Fruit fly (Drosophila melanogaster) whole organism, embryonic: ENCODE results near the gene SPH93.

Experiments
- Atf-2 ChIP-seq: fragments of 200-800 bp; sonication (Bioruptor generic); optimal IDR thresholded peaks from 2 replicates; lab custom pipeline; 2016; ENCODE audit warnings: missing biosample characterization, missing genetic modification characterization
- BtbVII ChIP-seq: fragments of 200-800 bp; sonication (Bioruptor generic); optimal IDR thresholded peaks from 3 replicates; lab custom pipeline; 2017; ENCODE audit warnings: missing biosample characterization, mild to moderate bottlenecking, missing genetic modification characterization
- CG10267 ChIP-seq: fragments of 200-800 bp; sonication (Bioruptor generic); optimal IDR thresholded peaks from 2 replicates; lab custom pipeline; 2018; ENCODE audit warnings: missing biosample characterization, mild to moderate bottlenecking, missing genetic modification characterization, moderate library complexity
- CG10543 ChIP-seq: fragments of 200-800 bp; sonication (Bioruptor generic); optimal IDR thresholded peaks from 3 replicates; lab custom pipeline; 2017; ENCODE audit warnings: missing biosample characterization, mild to moderate bottlenecking, missing genetic modification characterization, moderate library complexity
- CG10979 ChIP-seq: fragments of 200-800 bp; sonication (Bioruptor generic); optimal IDR thresholded peaks from 2 replicates; lab custom pipeline; 2018; ENCODE audit warnings: missing biosample characterization, mild to moderate bottlenecking, missing genetic modification characterization, moderate library complexity
- CG11093 ChIP-seq: fragments of 200-800 bp; sonication (Bioruptor generic); IDR thresholded peaks from 3 replicates; pipeline ENCODE4 v1.3.6; 2022; ENCODE audit warnings: missing biosample characterization, missing genetic modification characterization
- CG11504 ChIP-seq: fragments of 200-800 bp; sonication (Bioruptor generic); optimal IDR thresholded peaks from 3 replicates; lab custom pipeline; 2019; ENCODE audit warnings: missing biosample characterization, mild to moderate bottlenecking, missing genetic modification characterization, moderate library complexity
- CG14014 ChIP-seq: fragments of 200-800 bp; sonication (Bioruptor generic); IDR thresholded peaks from 2 replicates; pipeline ENCODE4 v1.3.6; 2022; ENCODE audit warnings: missing biosample characterization, missing genetic modification characterization
- CG15073 ChIP-seq: fragments of 200-800 bp; sonication (Bioruptor generic); optimal IDR thresholded peaks from 2 replicates; lab custom pipeline; 2016; ENCODE audit warnings: missing biosample characterization, missing genetic modification characterization
- CG15269 ChIP-seq: fragments of 200-800 bp; sonication (Bioruptor generic); optimal IDR thresholded peaks from 2 replicates; lab custom pipeline; 2018; ENCODE audit warnings: missing biosample characterization, mild to moderate bottlenecking, missing genetic modification characterization, moderate library complexity
- CG16813 ChIP-seq: fragments of 200-800 bp; sonication (Bioruptor generic); IDR thresholded peaks from 3 replicates; pipeline ENCODE4 v1.3.6; 2022; ENCODE audit warnings: missing biosample characterization, missing genetic modification characterization; ENCODE audit not compliant: partially characterized antibody
- CG17829 ChIP-seq: fragments of 200-800 bp; optimal IDR thresholded peaks from 2 replicates; lab custom pipeline; 2019; ENCODE audit warnings: missing biosample characterization, mild to moderate bottlenecking, missing genetic modification characterization, moderate library complexity
- CG18476 ChIP-seq: fragments of 200-800 bp; sonication (Bioruptor generic); optimal IDR thresholded peaks from 2 replicates; lab custom pipeline; 2016; ENCODE audit warnings: missing biosample characterization, mild to moderate bottlenecking, missing genetic modification characterization
- CG30020 ChIP-seq: fragments of 200-800 bp; optimal IDR thresholded peaks from 2 replicates; lab custom pipeline; 2019; ENCODE audit warnings: missing biosample characterization, mild to moderate bottlenecking, missing genetic modification characterization, moderate library complexity
- CG3407 ChIP-seq: fragments of 200-800 bp; sonication (Bioruptor generic); optimal IDR thresholded peaks from 2 replicates; lab custom pipeline; 2018; ENCODE audit warnings: missing biosample characterization, mild to moderate bottlenecking, missing genetic modification characterization
- CG3838 ChIP-seq: fragments of 200-800 bp; sonication (Bioruptor generic); optimal IDR thresholded peaks from 3 replicates; lab custom pipeline; 2016; ENCODE audit warnings: missing biosample characterization, missing genetic modification characterization
- CG4617 ChIP-seq: fragments of 200-800 bp; sonication (Bioruptor generic); optimal IDR thresholded peaks from 3 replicates; lab custom pipeline; 2016; ENCODE audit warnings: missing biosample characterization, missing genetic modification characterization, borderline replicate concordance
- CG6689 ChIP-seq: fragments of 200-800 bp; sonication (Bioruptor generic); IDR thresholded peaks from 2 replicates; pipeline ENCODE4 v1.3.6; 2022; ENCODE audit warnings: missing biosample characterization, missing genetic modification characterization
- CG7372 ChIP-seq: fragments of 200-800 bp; sonication (Bioruptor generic); IDR thresholded peaks from 2 replicates; pipeline ENCODE4 v1.3.6; 2022; ENCODE audit warnings: missing biosample characterization, missing genetic modification characterization
- CG7987 ChIP-seq: fragments of 200-800 bp; sonication (Bioruptor generic); optimal IDR thresholded peaks from 2 replicates; lab custom pipeline; 2018; ENCODE audit warnings: missing biosample characterization, mild to moderate bottlenecking, missing genetic modification characterization, moderate library complexity
- CG8290 ChIP-seq, 3 experiments: fragments of 200-800 bp; sonication (Bioruptor generic); optimal IDR thresholded peaks; 2 replicates each; lab custom pipeline; 2016 to 2019; ENCODE audit warnings: missing biosample characterization in 3 of 3, missing genetic modification characterization in 3 of 3, mild to moderate bottlenecking in 2 of 3, moderate library complexity in 1 of 3
- Camta ChIP-seq: fragments of 200-800 bp; sonication (Bioruptor generic); optimal IDR thresholded peaks from 2 replicates; lab custom pipeline; 2016; ENCODE audit warnings: missing biosample characterization, missing genetic modification characterization
- CkIIα-i1 ChIP-seq: fragments of 200-800 bp; sonication (Bioruptor generic); IDR thresholded peaks from 2 replicates; pipeline ENCODE4 v1.3.6; 2022; ENCODE audit warnings: missing biosample characterization, missing genetic modification characterization
- Dad ChIP-seq: fragments of 200-800 bp; sonication (Bioruptor generic); optimal IDR thresholded peaks from 3 replicates; lab custom pipeline; 2016; ENCODE audit warnings: missing biosample characterization, missing genetic modification characterization
- Gsc ChIP-seq: fragments of 200-800 bp; sonication (Bioruptor generic); IDR thresholded peaks from 2 replicates; pipeline ENCODE4 v1.3.6; 2022; ENCODE audit warnings: missing biosample characterization, missing genetic modification characterization
- Kr ChIP-seq: fragments of 200-800 bp; sonication (Bioruptor generic); optimal IDR thresholded peaks from 2 replicates; lab custom pipeline; 2017; ENCODE audit warnings: missing biosample characterization, mild to moderate bottlenecking, missing genetic modification characterization
- Max ChIP-seq: fragments of 200-800 bp; sonication (Bioruptor generic); optimal IDR thresholded peaks from 2 replicates; lab custom pipeline; 2016; ENCODE audit warnings: missing biosample characterization, mild to moderate bottlenecking, missing genetic modification characterization
- Mes4 ChIP-seq: fragments of 200-800 bp; sonication (Bioruptor generic); optimal IDR thresholded peaks from 2 replicates; lab custom pipeline; 2016; ENCODE audit warnings: missing biosample characterization, missing genetic modification characterization
- Rfx ChIP-seq: fragments of 200-800 bp; sonication (Bioruptor generic); IDR thresholded peaks from 2 replicates; pipeline ENCODE4 v1.3.6; 2022; ENCODE audit warnings: missing biosample characterization, missing genetic modification characterization
- ap ChIP-seq: fragments of 200-800 bp; sonication (Bioruptor generic); IDR thresholded peaks from 2 replicates; pipeline ENCODE4 v1.3.6; 2022; ENCODE audit warnings: missing biosample characterization, missing genetic modification characterization
- bcd ChIP-seq: fragments of 200-800 bp; sonication (Bioruptor generic); optimal IDR thresholded peaks from 2 replicates; lab custom pipeline; 2017; ENCODE audit warnings: missing biosample characterization, mild to moderate bottlenecking, missing genetic modification characterization
- caup ChIP-seq: fragments of 200-800 bp; sonication (Bioruptor generic); optimal IDR thresholded peaks from 3 replicates; lab custom pipeline; 2017; ENCODE audit warnings: missing biosample characterization, mild to moderate bottlenecking, missing genetic modification characterization, moderate library complexity; ENCODE audit not compliant: severe bottlenecking
- cg ChIP-seq: fragments of 200-800 bp; sonication (Bioruptor generic); optimal IDR thresholded peaks from 3 replicates; lab custom pipeline; 2019; ENCODE audit warnings: missing biosample characterization, mild to moderate bottlenecking, missing genetic modification characterization, moderate library complexity
- ci ChIP-seq: fragments of 200-800 bp; sonication (Bioruptor generic); IDR thresholded peaks from 3 replicates; pipeline ENCODE4 v1.3.6; 2022; ENCODE audit warnings: missing biosample characterization, missing genetic modification characterization
- dan ChIP-seq: fragments of 200-800 bp; sonication (Bioruptor generic); IDR thresholded peaks from 2 replicates; pipeline ENCODE4 v1.3.6; 2022; ENCODE audit warnings: missing biosample characterization, missing genetic modification characterization
- ems ChIP-seq: fragments of 200-800 bp; sonication (Bioruptor generic); optimal IDR thresholded peaks from 3 replicates; lab custom pipeline; 2016; ENCODE audit warnings: missing biosample characterization, missing genetic modification characterization
- ftz-f1 ChIP-seq: fragments of 200-800 bp; sonication (Bioruptor generic); optimal IDR thresholded peaks from 2 replicates; lab custom pipeline; 2016; ENCODE audit warnings: missing biosample characterization, missing genetic modification characterization
- gcm ChIP-seq: fragments of 200-800 bp; sonication (Bioruptor generic); optimal IDR thresholded peaks from 2 replicates; lab custom pipeline; 2019; ENCODE audit warnings: missing biosample characterization, mild to moderate bottlenecking, missing genetic modification characterization, moderate library complexity
- hkb ChIP-seq, 2 experiments: fragments of 200-800 bp in 1 of 2; fragments of >200 bp in 1 of 2; sonication (Bioruptor generic) in 1 of 2; IDR thresholded peaks in 1 of 2; optimal IDR thresholded peaks in 1 of 2; 2 replicates each; pipeline versions ENCODE4 v1.3.6 to Lab custom; 2017 to 2022; ENCODE audit warnings: missing biosample characterization in 1 of 2, missing genetic modification characterization in 1 of 2
- lab ChIP-seq: fragments of 200-800 bp; sonication (Bioruptor generic); optimal IDR thresholded peaks from 3 replicates; lab custom pipeline; 2017; ENCODE audit warnings: missing biosample characterization, missing genetic modification characterization, mild to moderate bottlenecking, moderate library complexity, missing genetic modification reagents
- nom ChIP-seq: fragments of 200-800 bp; sonication (Bioruptor generic); optimal IDR thresholded peaks from 2 replicates; lab custom pipeline; 2017; ENCODE audit warnings: missing biosample characterization, missing genetic modification characterization, mild to moderate bottlenecking, moderate library complexity, missing genetic modification reagents
- peb ChIP-seq: fragments of 200-800 bp; sonication (Bioruptor generic); IDR thresholded peaks from 2 replicates; pipeline ENCODE4 v1.3.6; 2022; ENCODE audit warnings: missing biosample characterization, missing genetic modification characterization
- pfk ChIP-seq: fragments of 200-800 bp; sonication (Bioruptor generic); optimal IDR thresholded peaks from 2 replicates; lab custom pipeline; 2018; ENCODE audit warnings: missing biosample characterization, mild to moderate bottlenecking, missing genetic modification characterization, moderate library complexity
- sc ChIP-seq, 3 experiments: fragments of >200 bp in 2 of 3; fragments of 200-800 bp in 1 of 3; sonication (Bioruptor generic) in 1 of 3; optimal IDR thresholded peaks; 2 replicates in 2 of 3; 3 replicates in 1 of 3; lab custom pipeline; 2017; ENCODE audit warnings: mild to moderate bottlenecking in 1 of 3, missing biosample characterization in 1 of 3, missing genetic modification characterization in 1 of 3, missing genetic modification reagents in 1 of 3
- slbo ChIP-seq: fragments of 200-800 bp; sonication (Bioruptor generic); IDR thresholded peaks from 2 replicates; pipeline ENCODE4 v1.3.6; 2022; ENCODE audit warnings: missing biosample characterization, missing genetic modification characterization
- wek ChIP-seq: fragments of 200-800 bp; sonication (Bioruptor generic); optimal IDR thresholded peaks from 3 replicates; lab custom pipeline; 2018; ENCODE audit warnings: missing biosample characterization, mild to moderate bottlenecking, missing genetic modification characterization, moderate library complexity
- z ChIP-seq: fragments of 200-800 bp; sonication (Bioruptor generic); IDR thresholded peaks from 3 replicates; pipeline ENCODE4 v1.3.6; 2022; ENCODE audit warnings: missing biosample characterization, missing genetic modification characterization
- zen2 ChIP-seq: fragments of 200-800 bp; sonication (Bioruptor generic); IDR thresholded peaks from 3 replicates; pipeline ENCODE4 v1.3.6; 2022; ENCODE audit warnings: missing biosample characterization, missing genetic modification characterization; ENCODE audit not compliant: partially characterized antibody

SPH93 gene

dm6 chr2L:17427929-17428456 lies 27.7 kb downstream of the SPH93 start (continued):
- TF ChIP-seq Rfx (GFP tag; lab: Robert Waterston, UW) (0 out of 2 replicates have a peak, but pooled peaks have one; percentile 15), ftz-f1 (GFP tag; lab: Kevin White, UChicago) (peak; percentile 44), z (GFP tag; lab: Robert Waterston, UW) (peak; percentile 33; the same call in 1 of the 3 replicates), BtbVII (GFP tag; lab: Kevin White, UChicago) (no peak), CG6689 (0 out of 2 replicates have a peak, but pooled peaks have one; percentile 17), pfk (GFP tag; lab: Kevin White, UChicago) (no peak), CG11504 (peak; percentile 22), hkb (optimal IDR thresholded peaks at IDR 0.05; lab: Kevin White, UChicago) (no peak), hkb (GFP tag; IDR thresholded peaks at IDR 0.05; lab: Robert Waterston, UW) (0 out of 2 replicates have a peak, but pooled peaks have one; percentile 27), CG30020 (no peak), nom (GFP tag; lab: Kevin White, UChicago) (peak; percentile 83), Kr (GFP tag; lab: Kevin White, UChicago) (no peak), CG15073 (no peak), dan (no peak), ems (no peak), CG3407 (peak; percentile 5), CG11093 (0 out of 3 replicates have a peak, but pooled peaks have one; percentile 12), CG7987 (GFP tag; lab: Kevin White, UChicago) (peak; percentile 19), Dad (GFP tag; lab: Kevin White, UChicago) (no peak), Atf-2 (no peak), CG18476 (GFP tag; lab: Kevin White, UChicago) (no peak), CG14014 (peak; percentile 42; the same call in 1 of the 2 replicates), zen2 (GFP tag; lab: Robert Waterston, UW) (0 out of 3 replicates have a peak, but pooled peaks have one; percentile 45), CG8290 (GFP tag; optimal IDR thresholded peaks at IDR 0.05; lab: Kevin White, UChicago) (no peak), CG8290 (tag; optimal IDR thresholded peaks at IDR 0.05; lab: Kevin White, UChicago) (peak in 1 of 2 experiments; percentile 49), CG7372 (GFP tag; lab: Robert Waterston, UW) (peak; percentile 90), ap (GFP tag; lab: Robert Waterston, UW) (no peak), ci (GFP tag; lab: Robert Waterston, UW) (peak; percentile 20; the same call in 1 of the 3 replicates), CG10267 (no peak), peb (GFP tag; lab: Robert Waterston, UW) (no peak), slbo (peak; percentile 20; the same call in 1 of the 2 replicates), lab (GFP tag; lab: Kevin White, UChicago) (peak; percentile 35), sc (optimal IDR thresholded peaks at IDR 0.05; lab: Kevin White, UChicago) (no peak), sc (GFP tag; optimal IDR thresholded peaks at IDR 0.05; lab: Kevin White, UChicago) (no peak), Max (GFP tag; lab: Kevin White, UChicago) (no peak), CG3838 (no peak), CG17829 (tag; lab: Kevin White, UChicago) (no peak), cg (GFP tag; lab: Kevin White, UChicago) (peak; percentile 71), bcd (GFP tag; lab: Kevin White, UChicago) (no peak), Camta (GFP tag; lab: Kevin White, UChicago) (no peak), CkIIα-i1 (GFP tag; lab: Robert Waterston, UW) (no peak), CG16813 (GFP tag; lab: Robert Waterston, UW) (no peak), gcm (GFP tag; lab: Kevin White, UChicago) (no peak), CG10979 (tag; lab: Kevin White, UChicago) (peak; percentile 32), wek (GFP tag; lab: Kevin White, UChicago) (no peak), CG15269 (tag; lab: Kevin White, UChicago) (peak; percentile 38), CG10543 (peak; percentile 73), Gsc (no peak), CG4617 (GFP tag; lab: Kevin White, UChicago) (no peak), Mes4 (GFP tag; lab: Kevin White, UChicago) (no peak), caup (GFP tag; lab: Kevin White, UChicago) (peak; percentile 36)
